Worm (Caenorhabditis elegans) whole organism, L2 larva: ENCODE data around the gene srz-75.

Source experiments
- ceh-16 ChIP-seq: fragments of 150-350 bp; optimal IDR thresholded peaks from 2 replicates; lab custom pipeline; 2014; ENCODE audit warnings: missing biosample characterization, missing genetic modification characterization
- lin-39 ChIP-seq: fragments of 150-350 bp; optimal IDR thresholded peaks from 2 replicates; lab custom pipeline; 2014; ENCODE audit warnings: missing biosample characterization, missing genetic modification reagents, missing genetic modification characterization

DNA sequence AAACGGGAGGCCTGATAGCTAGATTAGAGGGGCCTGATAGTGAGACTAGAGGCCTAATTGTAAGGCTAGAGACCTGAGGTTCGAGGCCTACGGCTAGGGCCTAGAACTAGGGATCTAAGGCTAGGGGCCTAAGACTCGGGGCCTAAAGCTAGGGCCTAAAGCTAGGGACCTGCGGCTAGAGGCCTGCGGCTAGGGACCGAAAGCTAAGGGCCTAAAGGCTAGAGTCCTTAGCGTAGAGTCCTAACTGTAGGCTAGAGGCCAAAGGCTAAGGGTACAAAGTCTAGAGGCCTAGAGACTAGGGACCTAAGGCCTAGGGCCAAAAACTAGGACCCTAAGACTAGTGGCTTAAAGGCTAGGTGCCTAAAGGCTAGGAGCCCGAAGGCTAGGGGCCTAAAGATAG lies 42.5 kb upstream of the srz-75 start:
- no peak for TF ChIP-seq lin-39 (tag; lab: Kevin White, UChicago)
- TF ChIP-seq ceh-16 (tag; lab: Kevin White, UChicago): no peak
